Fruit fly (Drosophila melanogaster): ENCODE measurements around the gene Nhe1.
A peak's percentile ranks its signal among the peaks of the same experiment; 100 is the strongest.

The Nhe1 gene

dm6 chr2L:81198-81597 is 25.3 kb downstream of the Nhe1 start (continued):
- TF ChIP-seq exex (tag; optimal IDR thresholded peaks at IDR 0.05) (no peak), stwl (tag; optimal IDR thresholded peaks at IDR 0.05) (no peak), Camta (GFP tag; optimal IDR thresholded peaks at IDR 0.05) (peak; percentile 1), shn (GFP tag; optimal IDR thresholded peaks at IDR 0.05) (no peak), CG4707 (GFP tag; optimal IDR thresholded peaks at IDR 0.05) (peak; percentile 35), HmgZ (tag; optimal IDR thresholded peaks at IDR 0.05) (no peak), ewg (GFP tag; optimal IDR thresholded peaks at IDR 0.05) (peak; percentile 6), CG6683 (GFP tag; optimal IDR thresholded peaks at IDR 0.05) (peak; percentile 53), Rx (GFP tag; IDR thresholded peaks at IDR 0.05) (no peak), Atf6 (GFP tag; IDR thresholded peaks at IDR 0.05) (no peak), D19B (GFP tag; optimal IDR thresholded peaks at IDR 0.05) (no peak), CG11560 (tag; IDR thresholded peaks at IDR 0.05) (no peak), Aef1 (GFP tag; IDR thresholded peaks at IDR 0.05) (no peak), ranshi (GFP tag; IDR thresholded peaks at IDR 0.05) (no peak), Blimp-1 (GFP tag; optimal IDR thresholded peaks at IDR 0.05) (peak; percentile 46), en (GFP tag; optimal IDR thresholded peaks at IDR 0.05) (no peak), stc (GFP tag; IDR thresholded peaks at IDR 0.05) (peak; percentile 59), Taf1 (GFP tag; IDR thresholded peaks at IDR 0.05) (no peak), CG10147 (GFP tag; optimal IDR thresholded peaks at IDR 0.05) (no peak), CG31365 (tag; optimal IDR thresholded peaks at IDR 0.05) (peak; percentile 40), Neu2 (GFP tag; optimal IDR thresholded peaks at IDR 0.05; ENCODE audit: borderline replicate concordance) (no peak), Mes4 (GFP tag; optimal IDR thresholded peaks at IDR 0.05) (no peak), sim (GFP tag; IDR thresholded peaks at IDR 0.05) (no peak), Sin3A (optimal IDR thresholded peaks at IDR 0.05) (no peak), MTF-1 (GFP tag; optimal IDR thresholded peaks at IDR 0.05; ENCODE audit: borderline replicate concordance) (peak; percentile 68), CG10366 (GFP tag; IDR thresholded peaks at IDR 0.05) (no peak), CG13624 (GFP tag; optimal IDR thresholded peaks at IDR 0.05) (no peak), Hr39 (optimal IDR thresholded peaks at IDR 0.05) (no peak), D (optimal IDR thresholded peaks at IDR 0.05) (no peak), D (GFP tag; optimal IDR thresholded peaks at IDR 0.05) (peak; percentile 30), cato (GFP tag; optimal IDR thresholded peaks at IDR 0.05; ENCODE audit: borderline replicate concordance) (no peak), CG7745 (tag; optimal IDR thresholded peaks at IDR 0.05) (no peak), bcd (GFP tag; optimal IDR thresholded peaks at IDR 0.05) (no peak), Ssrp (tag; optimal IDR thresholded peaks at IDR 0.05) (no peak), CG13894 (tag; optimal IDR thresholded peaks at IDR 0.05) (no peak), Awh (GFP tag; IDR thresholded peaks at IDR 0.05) (no peak), CG2712 (tag; optimal IDR thresholded peaks at IDR 0.05) (no peak), CG17186 (GFP tag; optimal IDR thresholded peaks at IDR 0.05) (no peak), CG10431 (GFP tag; optimal IDR thresholded peaks at IDR 0.05) (peak; percentile 64), HLH54F (GFP tag; optimal IDR thresholded peaks at IDR 0.05) (no peak), CG1233 (GFP tag; optimal IDR thresholded peaks at IDR 0.05) (peak; percentile 68), MESR4 (GFP tag; optimal IDR thresholded peaks at IDR 0.05) (no peak), Trl (optimal IDR thresholded peaks at IDR 0.05) (no peak), Trl (GFP tag; optimal IDR thresholded peaks at IDR 0.05) (peak; percentile 1), maf-S (GFP tag; optimal IDR thresholded peaks at IDR 0.05) (no peak), Vsx1 (GFP tag; optimal IDR thresholded peaks at IDR 0.05) (peak; percentile 65), danr (GFP tag; IDR thresholded peaks at IDR 0.05) (no peak), CG11247 (GFP tag; IDR thresholded peaks at IDR 0.05) (no peak), CG4854 (GFP tag; optimal IDR thresholded peaks at IDR 0.05) (no peak), Ada2b (GFP tag; IDR thresholded peaks at IDR 0.05) (no peak), lmd (GFP tag; IDR thresholded peaks at IDR 0.05) (no peak), esg (GFP tag; conservative IDR thresholded peaks at IDR 0.05) (no peak), Doc3 (GFP tag; IDR thresholded peaks at IDR 0.05; ENCODE audit: partially characterized antibody) (no peak)

Data from whole organism, embryonic.